Fruit fly (Drosophila melanogaster) whole organism, wandering third instar larva: ENCODE results near the gene Ork1.

Source experiments
- Hr83 ChIP-seq: fragments of 200-300 bp; sonication (Bioruptor generic); optimal IDR thresholded peaks from 2 replicates; lab custom pipeline; 2016; ENCODE audit warnings: missing biosample characterization, mild to moderate bottlenecking, missing genetic modification characterization, moderate library complexity; ENCODE audit not compliant: poor library complexity, severe bottlenecking
- Rel ChIP-seq, 2 experiments: fragments of 200-800 bp; sonication (Bioruptor generic) in 1 of 2; optimal IDR thresholded peaks; 2 replicates in 1 of 2; 3 replicates in 1 of 2; lab custom pipeline; 2016 to 2019; ENCODE audit warnings: mild to moderate bottlenecking in 2 of 2, missing biosample characterization in 2 of 2, missing genetic modification characterization in 2 of 2, moderate library complexity in 1 of 2
- usp ChIP-seq: fragments of >200 bp; optimal IDR thresholded peaks from 2 replicates; lab custom pipeline; 2017; ENCODE audit warnings: missing biosample characterization, missing genetic modification characterization

DNA sequence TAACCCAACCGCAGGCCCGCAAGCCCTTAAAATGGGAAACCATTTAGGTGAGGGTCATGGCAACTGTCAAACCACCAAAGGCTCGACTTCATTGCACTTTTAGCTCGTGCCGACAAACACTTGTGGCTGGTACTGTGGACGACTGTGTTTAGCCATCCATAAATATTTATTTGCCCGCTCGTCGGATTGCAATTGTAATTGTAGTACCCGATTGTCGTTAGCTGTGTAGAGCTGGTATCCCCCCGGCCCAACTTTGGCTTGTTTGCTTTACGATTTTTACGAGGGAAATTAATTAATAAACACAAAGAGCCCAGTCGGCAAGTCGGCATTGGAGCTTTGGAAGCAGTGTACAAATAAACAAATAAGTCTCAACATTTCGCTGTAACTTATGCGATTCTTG is 45.8 kb downstream of the Ork1 start:
- TF ChIP-seq usp (GFP tag; lab: Kevin White, UChicago) (no peak), Hr83 (GFP tag; lab: Kevin White, UChicago) (no peak), Rel (GFP tag; optimal IDR thresholded peaks at IDR 0.05; lab: Kevin White, UChicago) (no peak), Rel (tag; optimal IDR thresholded peaks at IDR 0.05; lab: Kevin White, UChicago) (peak; percentile 33)
